Fruit fly (Drosophila melanogaster): ENCODE measurements around the gene CG3587.

CG3587 gene

DNA sequence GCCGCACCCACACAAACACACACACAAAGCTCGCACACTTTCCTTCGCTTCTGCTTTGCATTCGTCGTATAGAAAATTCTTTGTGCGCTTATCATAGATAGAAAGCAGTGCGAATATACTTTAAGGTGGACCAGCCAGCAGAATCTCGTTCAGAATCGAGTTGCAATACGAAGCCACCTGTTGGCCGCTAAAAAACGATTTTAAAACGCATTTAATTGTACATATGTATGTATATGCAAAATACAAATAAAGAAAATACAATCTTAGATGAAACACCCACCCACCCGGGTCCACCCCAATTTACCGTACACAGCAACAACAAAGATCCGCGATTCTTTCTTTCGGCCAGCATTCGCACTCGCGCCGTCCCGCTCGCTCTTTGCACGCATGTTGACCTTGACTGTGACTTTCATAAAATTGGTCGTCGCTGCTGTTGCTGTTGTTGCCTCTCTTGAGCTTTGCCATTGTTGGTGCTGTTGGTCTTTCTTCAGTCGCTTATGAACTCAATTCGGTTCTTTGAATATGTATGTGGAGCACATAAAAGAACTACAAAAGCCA, 8.5 kb downstream of the CG3587 start (continued):
- TF ChIP-seq Ets96B (tag; optimal IDR thresholded peaks at IDR 0.05) (peak; percentile 89), fd59A (GFP tag; optimal IDR thresholded peaks at IDR 0.05) (peak; percentile 77), dsx (GFP tag; optimal IDR thresholded peaks at IDR 0.05; ENCODE audit: poor library complexity, severe bottlenecking) (peak; percentile 81), acj6 (GFP tag; optimal IDR thresholded peaks at IDR 0.05) (peak; percentile 90), Lpt (GFP tag; optimal IDR thresholded peaks at IDR 0.05) (peak; percentile 85), CG4318 (GFP tag; optimal IDR thresholded peaks at IDR 0.05) (peak; percentile 81), lz (GFP tag; optimal IDR thresholded peaks at IDR 0.05) (peak; percentile 90), Hr4 (GFP tag; optimal IDR thresholded peaks at IDR 0.05) (peak; percentile 87)

DNA sequence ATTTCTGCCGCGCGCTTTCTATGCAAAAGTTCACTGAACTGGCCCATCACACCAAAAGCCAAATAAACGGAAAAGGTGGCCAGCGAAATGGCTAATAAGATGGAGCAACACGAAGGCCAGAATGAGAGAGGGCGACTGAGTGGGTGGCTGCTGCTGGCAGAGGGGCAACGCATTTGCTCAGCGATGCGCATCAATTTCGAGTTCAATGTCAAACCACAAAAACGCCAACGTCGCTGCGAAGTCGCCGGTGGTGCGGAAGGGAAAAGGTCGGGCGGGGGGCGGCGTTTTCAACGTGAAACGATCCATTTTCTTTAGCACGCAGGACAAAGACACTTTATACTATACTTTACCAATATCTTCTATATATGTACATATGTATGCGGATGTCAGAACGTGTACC, 9.5 kb downstream of the CG3587 start:
- peak; percentile 75 for TF ChIP-seq svp (GFP tag)
- TF ChIP-seq fkh (GFP tag; optimal IDR thresholded peaks at IDR 0.05): no peak
- no peak for TF ChIP-seq achi (GFP tag; optimal IDR thresholded peaks at IDR 0.05)
- no peak for TF ChIP-seq CG9139 (GFP tag; optimal IDR thresholded peaks at IDR 0.05)
- TF ChIP-seq CG11294 (GFP tag; IDR thresholded peaks at IDR 0.05): no peak

DNA sequence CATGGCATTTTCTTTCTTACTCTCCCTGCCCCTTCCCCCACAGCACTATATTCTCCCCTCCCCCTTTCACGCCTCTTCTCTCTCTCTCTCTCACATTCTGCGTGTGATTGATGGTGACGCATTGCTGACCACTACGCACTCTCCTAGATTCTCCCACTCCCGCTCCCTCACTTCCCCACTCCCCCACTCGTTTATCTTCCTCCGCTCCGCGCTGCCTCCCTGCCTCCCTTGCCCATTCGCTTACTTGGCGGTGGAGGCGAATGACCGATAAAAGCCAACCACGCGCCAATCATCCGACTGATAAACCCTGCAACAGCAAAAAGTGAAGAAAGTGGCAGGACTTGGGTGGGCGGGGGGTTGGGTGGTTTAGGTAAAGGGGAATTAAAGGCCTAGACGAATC, 10.2 kb downstream of the CG3587 start:
- TF ChIP-seq Lpt (GFP tag; optimal IDR thresholded peaks at IDR 0.05): peak; percentile 43
- peak; percentile 65 for TF ChIP-seq svp (GFP tag)
- TF ChIP-seq vri (GFP tag; optimal IDR thresholded peaks at IDR 0.05): peak; percentile 29
- no peak for TF ChIP-seq CG4318 (GFP tag; optimal IDR thresholded peaks at IDR 0.05)
- peak; percentile 32 for TF ChIP-seq Met (GFP tag; optimal IDR thresholded peaks at IDR 0.05)
- TF ChIP-seq ss (GFP tag; optimal IDR thresholded peaks at IDR 0.05): peak in 1 of 2 experiments; percentile 33

DNA sequence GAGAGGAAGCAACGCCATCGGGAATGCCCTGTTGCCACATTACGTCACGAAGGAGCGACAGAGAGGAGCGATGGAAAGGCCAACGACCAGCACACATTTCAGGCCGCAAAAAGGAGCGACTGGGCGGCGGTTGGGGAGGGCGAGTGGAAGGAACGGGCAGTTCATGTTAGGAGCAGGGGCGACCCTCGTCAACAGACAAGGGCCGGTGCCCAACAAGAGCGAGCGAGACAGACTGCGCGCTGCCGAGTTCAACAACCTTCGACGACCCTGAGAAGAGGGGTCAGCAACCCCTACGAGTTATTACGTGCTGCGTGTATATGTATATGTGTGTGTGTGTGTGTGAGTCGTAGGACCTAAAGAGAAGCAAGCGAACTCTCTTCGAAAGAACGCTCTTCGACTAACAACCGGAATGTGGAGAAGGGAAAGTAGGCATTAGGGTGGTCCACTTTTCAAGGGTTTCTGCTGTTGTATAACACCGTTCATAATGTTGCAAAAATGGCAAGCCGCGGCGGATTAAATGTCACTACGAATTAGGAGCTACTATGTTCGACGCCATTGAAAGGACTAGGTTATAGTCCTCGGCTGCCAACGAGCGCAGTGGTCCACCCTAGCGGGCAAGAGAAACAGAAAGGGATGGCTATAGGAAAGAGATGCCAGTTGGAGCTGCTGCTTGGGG, 11.4 kb downstream of the CG3587 start:
- TF ChIP-seq CG3919 (GFP tag; optimal IDR thresholded peaks at IDR 0.05) (peak; percentile 99), net (GFP tag; optimal IDR thresholded peaks at IDR 0.05) (peak; percentile 99), Sox15 (GFP tag; optimal IDR thresholded peaks at IDR 0.05) (peak; percentile 98), CG11902 (GFP tag; optimal IDR thresholded peaks at IDR 0.05) (peak; percentile 97), CG6808 (GFP tag; optimal IDR thresholded peaks at IDR 0.05) (peak; percentile 97), Blimp-1 (GFP tag; optimal IDR thresholded peaks at IDR 0.05) (peak; percentile 96), acj6 (GFP tag; optimal IDR thresholded peaks at IDR 0.05) (peak; percentile 99), Ets21C (GFP tag; optimal IDR thresholded peaks at IDR 0.05) (peak; percentile 98), Hr38 (GFP tag; optimal IDR thresholded peaks at IDR 0.05) (peak; percentile 32), lz (GFP tag; optimal IDR thresholded peaks at IDR 0.05) (peak; percentile 99), svp (GFP tag) (peak; percentile 99), CG10631 (GFP tag; optimal IDR thresholded peaks at IDR 0.05) (peak; percentile 99), salr (GFP tag; optimal IDR thresholded peaks at IDR 0.05) (peak; percentile 98 to 99), fd59A (GFP tag; optimal IDR thresholded peaks at IDR 0.05) (peak; percentile 98), Eip75B (GFP tag; optimal IDR thresholded peaks at IDR 0.05) (peak; percentile 99), Smox (GFP tag; optimal IDR thresholded peaks at IDR 0.05) (peak; percentile 99), CG31627 (GFP tag; optimal IDR thresholded peaks at IDR 0.05) (peak; percentile 99), Gug (GFP tag; IDR thresholded peaks at IDR 0.05) (peak; percentile 98), topi (GFP tag; optimal IDR thresholded peaks at IDR 0.05) (peak; percentile 99), ss (GFP tag; optimal IDR thresholded peaks at IDR 0.05) (peak; percentile 96 to 98), Ets96B (tag; optimal IDR thresholded peaks at IDR 0.05) (peak; percentile 99), dsx (GFP tag; optimal IDR thresholded peaks at IDR 0.05; ENCODE audit: poor library complexity, severe bottlenecking) (peak; percentile 97), Eip93F (GFP tag; optimal IDR thresholded peaks at IDR 0.05) (peak; percentile 99), CG10669 (GFP tag; optimal IDR thresholded peaks at IDR 0.05) (peak; percentile 99), OdsH (GFP tag; optimal IDR thresholded peaks at IDR 0.05) (peak; percentile 99), CG8119 (GFP tag; IDR thresholded peaks at IDR 0.05) (peak; percentile 99), pdm3 (GFP tag; optimal IDR thresholded peaks at IDR 0.05) (peak; percentile 99), Hr39 (GFP tag; optimal IDR thresholded peaks at IDR 0.05) (peak; percentile 99), CG9139 (GFP tag; optimal IDR thresholded peaks at IDR 0.05) (peak; percentile 96), CG34406 (GFP tag; optimal IDR thresholded peaks at IDR 0.05) (peak; percentile 99), Sox14 (GFP tag; optimal IDR thresholded peaks at IDR 0.05) (peak; percentile 99), CG15336 (GFP tag; IDR thresholded peaks at IDR 0.05) (peak; percentile 98), achi (GFP tag; optimal IDR thresholded peaks at IDR 0.05) (peak; percentile 99), CG6792 (GFP tag; optimal IDR thresholded peaks at IDR 0.05) (peak; percentile 99), eg (GFP tag; IDR thresholded peaks at IDR 0.05) (peak; percentile 99), CG6854 (GFP tag; optimal IDR thresholded peaks at IDR 0.05) (peak; percentile 99)

Measured in whole organism, prepupa.